Fruit fly (Drosophila melanogaster) whole organism, embryonic: ENCODE data around the gene CG5516.

ENCODE experiments used
- CG10209 ChIP-seq: fragments of 200-800 bp; sonication (Bioruptor generic); optimal IDR thresholded peaks from 3 replicates; lab custom pipeline; 2017; ENCODE audit warnings: missing biosample characterization, mild to moderate bottlenecking, missing genetic modification characterization, missing genetic modification reagents
- CG10267 ChIP-seq: fragments of 200-800 bp; sonication (Bioruptor generic); optimal IDR thresholded peaks from 2 replicates; lab custom pipeline; 2018; ENCODE audit warnings: missing biosample characterization, mild to moderate bottlenecking, missing genetic modification characterization, moderate library complexity
- CG10462 ChIP-seq: fragments of 200-800 bp; sonication (Bioruptor generic); optimal IDR thresholded peaks from 2 replicates; lab custom pipeline; 2016; ENCODE audit warnings: missing biosample characterization, missing genetic modification characterization
- CG11085 ChIP-seq: fragments of 200-800 bp; sonication (Bioruptor generic); IDR thresholded peaks from 2 replicates; pipeline ENCODE4 v1.3.6; 2022; ENCODE audit warnings: missing biosample characterization, missing genetic modification characterization
- CG11398 ChIP-seq: fragments of 200-800 bp; sonication (Bioruptor generic); optimal IDR thresholded peaks from 2 replicates; lab custom pipeline; 2016; ENCODE audit warnings: missing biosample characterization, missing genetic modification characterization
- CG11504 ChIP-seq: fragments of 200-800 bp; sonication (Bioruptor generic); optimal IDR thresholded peaks from 3 replicates; lab custom pipeline; 2019; ENCODE audit warnings: missing biosample characterization, mild to moderate bottlenecking, missing genetic modification characterization, moderate library complexity
- CG12071 ChIP-seq: fragments of 200-800 bp; sonication (Bioruptor generic); optimal IDR thresholded peaks from 3 replicates; lab custom pipeline; 2018; ENCODE audit warnings: missing biosample characterization, mild to moderate bottlenecking, missing genetic modification characterization
- CG1233 ChIP-seq: fragments of 200-800 bp; sonication (Bioruptor generic); optimal IDR thresholded peaks from 4 replicates; lab custom pipeline; 2018; ENCODE audit warnings: missing biosample characterization, mild to moderate bottlenecking, missing genetic modification characterization
- CG13296 ChIP-seq: fragments of 200-800 bp; sonication (Bioruptor generic); optimal IDR thresholded peaks from 3 replicates; lab custom pipeline; 2018; ENCODE audit warnings: missing biosample characterization, mild to moderate bottlenecking, missing genetic modification characterization
- CG14667 ChIP-seq: fragments of 200-800 bp; sonication (Bioruptor generic); IDR thresholded peaks from 2 replicates; pipeline ENCODE4 v1.3.6; 2022; ENCODE audit warnings: missing biosample characterization, missing genetic modification characterization
- CG15696 ChIP-seq: fragments of 200-800 bp; sonication (Bioruptor generic); optimal IDR thresholded peaks from 2 replicates; lab custom pipeline; 2019; ENCODE audit warnings: missing biosample characterization, mild to moderate bottlenecking, missing genetic modification characterization, moderate library complexity
- CG2712 ChIP-seq: fragments of 200-800 bp; optimal IDR thresholded peaks from 3 replicates; lab custom pipeline; 2019; ENCODE audit warnings: missing biosample characterization, mild to moderate bottlenecking, missing genetic modification characterization, moderate library complexity
- CG4404 ChIP-seq: fragments of 200-800 bp; sonication (Bioruptor generic); IDR thresholded peaks from 2 replicates; pipeline ENCODE4 v1.3.6; 2022; ENCODE audit warnings: missing biosample characterization, missing genetic modification characterization
- CG6689 ChIP-seq: fragments of 200-800 bp; sonication (Bioruptor generic); IDR thresholded peaks from 2 replicates; pipeline ENCODE4 v1.3.6; 2022; ENCODE audit warnings: missing biosample characterization, missing genetic modification characterization
- CG8089 ChIP-seq: fragments of 200-800 bp; sonication (Bioruptor generic); optimal IDR thresholded peaks from 3 replicates; lab custom pipeline; 2016; ENCODE audit warnings: missing biosample characterization, missing genetic modification characterization
- CG8388 ChIP-seq: fragments of 200-800 bp; sonication (Bioruptor generic); optimal IDR thresholded peaks from 2 replicates; lab custom pipeline; 2019; ENCODE audit warnings: missing biosample characterization, mild to moderate bottlenecking, missing genetic modification characterization, moderate library complexity
- CG8765 ChIP-seq: fragments of 200-800 bp; sonication (Bioruptor generic); IDR thresholded peaks from 2 replicates; pipeline ENCODE4 v1.3.6; 2022; ENCODE audit warnings: missing biosample characterization, missing genetic modification characterization
- CG9727 ChIP-seq: fragments of 200-800 bp; sonication (Bioruptor generic); optimal IDR thresholded peaks from 3 replicates; lab custom pipeline; 2017; ENCODE audit warnings: missing biosample characterization, mild to moderate bottlenecking, missing genetic modification characterization
- D19A ChIP-seq: fragments of 200-800 bp; optimal IDR thresholded peaks from 3 replicates; lab custom pipeline; 2019; ENCODE audit warnings: missing biosample characterization, mild to moderate bottlenecking, missing genetic modification characterization, moderate library complexity
- Dek ChIP-seq: fragments of 200-800 bp; sonication (Bioruptor generic); optimal IDR thresholded peaks from 3 replicates; lab custom pipeline; 2019; ENCODE audit warnings: missing biosample characterization, mild to moderate bottlenecking, missing genetic modification characterization, moderate library complexity
- Dfd ChIP-seq, 2 experiments: fragments of >200 bp; optimal IDR thresholded peaks; 2 replicates each; lab custom pipeline; 2017; ENCODE audit warnings: missing biosample characterization in 2 of 2, missing genetic modification characterization in 2 of 2
- Doc3 ChIP-seq: fragments of 200-800 bp; sonication (Bioruptor generic); IDR thresholded peaks from 3 replicates; pipeline ENCODE4 v1.3.6; 2022; ENCODE audit warnings: missing biosample characterization, missing genetic modification characterization; ENCODE audit not compliant: partially characterized antibody
- Ets97D ChIP-seq: fragments of 200-800 bp; sonication (Bioruptor generic); optimal IDR thresholded peaks from 3 replicates; lab custom pipeline; 2016; ENCODE audit warnings: missing biosample characterization, missing genetic modification characterization
- Gug ChIP-seq: fragments of 200-800 bp; sonication (Bioruptor generic); IDR thresholded peaks from 4 replicates; pipeline ENCODE4 v1.3.6; 2022; ENCODE audit warnings: missing biosample characterization, missing genetic modification characterization
- Lhr ChIP-seq: fragments of 200-800 bp; sonication (Bioruptor generic); optimal IDR thresholded peaks from 3 replicates; lab custom pipeline; 2017; ENCODE audit warnings: mild to moderate bottlenecking, missing biosample characterization, missing genetic modification reagents, missing genetic modification characterization
- Mes4 ChIP-seq: fragments of 200-800 bp; sonication (Bioruptor generic); optimal IDR thresholded peaks from 2 replicates; lab custom pipeline; 2016; ENCODE audit warnings: missing biosample characterization, missing genetic modification characterization
- NC2α ChIP-seq: fragments of 200-800 bp; sonication (Bioruptor generic); optimal IDR thresholded peaks from 2 replicates; lab custom pipeline; 2016; ENCODE audit warnings: missing biosample characterization, missing genetic modification characterization
- Pdp1 ChIP-seq, 2 experiments: fragments of 200-800 bp; sonication (Bioruptor generic); optimal IDR thresholded peaks; 3 replicates each; lab custom pipeline; 2016; ENCODE audit warnings: missing biosample characterization in 2 of 2, missing genetic modification characterization in 2 of 2, mild to moderate bottlenecking in 1 of 2, moderate library complexity in 1 of 2
- Rx ChIP-seq: fragments of 200-800 bp; sonication (Bioruptor generic); IDR thresholded peaks from 2 replicates; pipeline ENCODE4 v1.3.6; 2022; ENCODE audit warnings: missing biosample characterization, missing genetic modification characterization
- Scr ChIP-seq: fragments of 200-800 bp; sonication (Bioruptor generic); IDR thresholded peaks from 2 replicates; pipeline ENCODE4 v1.3.6; 2022; ENCODE audit warnings: missing biosample characterization, missing genetic modification characterization; ENCODE audit not compliant: partially characterized antibody
- ash1 ChIP-seq: fragments of 200-800 bp; sonication (Bioruptor generic); optimal IDR thresholded peaks from 2 replicates; lab custom pipeline; 2018; ENCODE audit warnings: missing biosample characterization, mild to moderate bottlenecking, missing genetic modification characterization
- bbx ChIP-seq: fragments of 200-800 bp; sonication (Bioruptor generic); IDR thresholded peaks from 2 replicates; pipeline ENCODE4 v1.3.6; 2022; ENCODE audit warnings: missing biosample characterization, missing genetic modification characterization; ENCODE audit not compliant: partially characterized antibody
- bcd ChIP-seq: fragments of 200-800 bp; sonication (Bioruptor generic); optimal IDR thresholded peaks from 2 replicates; lab custom pipeline; 2017; ENCODE audit warnings: missing biosample characterization, mild to moderate bottlenecking, missing genetic modification characterization
- ci ChIP-seq: fragments of 200-800 bp; sonication (Bioruptor generic); IDR thresholded peaks from 3 replicates; pipeline ENCODE4 v1.3.6; 2022; ENCODE audit warnings: missing biosample characterization, missing genetic modification characterization
- croc ChIP-seq: fragments of 200-800 bp; sonication (Bioruptor generic); conservative IDR thresholded peaks from 3 replicates; pipeline ENCODE4 v1.3.6; 2022; ENCODE audit warnings: missing biosample characterization, missing genetic modification characterization
- cwo ChIP-seq: fragments of 200-800 bp; sonication (Bioruptor generic); optimal IDR thresholded peaks from 3 replicates; lab custom pipeline; 2017; ENCODE audit warnings: missing biosample characterization, missing genetic modification characterization, mild to moderate bottlenecking, moderate library complexity, missing genetic modification reagents
- dm ChIP-seq: fragments of 200-800 bp; sonication (Bioruptor generic); optimal IDR thresholded peaks from 3 replicates; lab custom pipeline; 2016; ENCODE audit warnings: missing biosample characterization, missing genetic modification characterization
- gce ChIP-seq: fragments of 200-800 bp; sonication (Bioruptor generic); IDR thresholded peaks from 3 replicates; pipeline ENCODE4 v1.3.6; 2022; ENCODE audit warnings: missing biosample characterization, missing genetic modification characterization
- gem ChIP-seq: fragments of 200-800 bp; sonication (Bioruptor generic); optimal IDR thresholded peaks from 2 replicates; lab custom pipeline; 2019; ENCODE audit warnings: missing biosample characterization, mild to moderate bottlenecking, missing genetic modification characterization, moderate library complexity
- grn ChIP-seq: fragments of 200-800 bp; sonication (Bioruptor generic); optimal IDR thresholded peaks from 3 replicates; lab custom pipeline; 2017; ENCODE audit warnings: missing biosample characterization, missing genetic modification characterization
- jigr1 ChIP-seq: fragments of 200-800 bp; sonication (Bioruptor generic); IDR thresholded peaks from 3 replicates; pipeline ENCODE4 v1.3.6; 2022; ENCODE audit warnings: missing biosample characterization, missing genetic modification characterization
- kni ChIP-seq: fragments of 200-800 bp; sonication (Bioruptor generic); optimal IDR thresholded peaks from 3 replicates; lab custom pipeline; 2017; ENCODE audit warnings: mild to moderate bottlenecking, missing biosample characterization, missing genetic modification reagents, missing genetic modification characterization
- mam ChIP-seq: fragments of 200-800 bp; sonication (Bioruptor generic); optimal IDR thresholded peaks from 3 replicates; lab custom pipeline; 2016; ENCODE audit warnings: missing biosample characterization, missing genetic modification characterization
- mirr ChIP-seq: fragments of 200-800 bp; sonication (Bioruptor generic); optimal IDR thresholded peaks from 3 replicates; lab custom pipeline; 2018; ENCODE audit warnings: missing biosample characterization, mild to moderate bottlenecking, missing genetic modification characterization
- nmo ChIP-seq: fragments of 200-800 bp; sonication (Bioruptor generic); optimal IDR thresholded peaks from 2 replicates; lab custom pipeline; 2018; ENCODE audit warnings: missing biosample characterization, mild to moderate bottlenecking, missing genetic modification characterization, moderate library complexity
- otp ChIP-seq: fragments of 200-800 bp; sonication (Bioruptor generic); IDR thresholded peaks from 3 replicates; pipeline ENCODE4, ENCODE4 v1.3.6; 2022; ENCODE audit warnings: missing biosample characterization, missing genetic modification characterization
- ranshi ChIP-seq: fragments of 200-800 bp; sonication (Bioruptor generic); IDR thresholded peaks from 2 replicates; pipeline ENCODE4 v1.3.6; 2022; ENCODE audit warnings: missing biosample characterization, missing genetic modification characterization
- salm ChIP-seq: fragments of 200-800 bp; sonication (Bioruptor generic); optimal IDR thresholded peaks from 2 replicates; lab custom pipeline; 2018; ENCODE audit warnings: missing biosample characterization, mild to moderate bottlenecking, missing genetic modification characterization
- shn ChIP-seq: fragments of 200-800 bp; sonication (Bioruptor generic); optimal IDR thresholded peaks from 3 replicates; lab custom pipeline; 2016; ENCODE audit warnings: missing biosample characterization, missing genetic modification characterization
- sisA ChIP-seq: fragments of 200-800 bp; sonication (Bioruptor generic); IDR thresholded peaks from 2 replicates; pipeline ENCODE4 v1.3.6; 2022; ENCODE audit warnings: missing biosample characterization, missing genetic modification characterization
- ttk ChIP-seq: fragments of 200-800 bp; sonication (Bioruptor generic); IDR thresholded peaks from 2 replicates; pipeline ENCODE4 v2.1.2; 2022; ENCODE audit warnings: missing biosample characterization, missing genetic modification characterization
- zfh2 ChIP-seq: fragments of 200-800 bp; sonication (Bioruptor generic); optimal IDR thresholded peaks from 2 replicates; lab custom pipeline; 2016; ENCODE audit warnings: missing biosample characterization, missing genetic modification characterization

Gene CG5516

DNA sequence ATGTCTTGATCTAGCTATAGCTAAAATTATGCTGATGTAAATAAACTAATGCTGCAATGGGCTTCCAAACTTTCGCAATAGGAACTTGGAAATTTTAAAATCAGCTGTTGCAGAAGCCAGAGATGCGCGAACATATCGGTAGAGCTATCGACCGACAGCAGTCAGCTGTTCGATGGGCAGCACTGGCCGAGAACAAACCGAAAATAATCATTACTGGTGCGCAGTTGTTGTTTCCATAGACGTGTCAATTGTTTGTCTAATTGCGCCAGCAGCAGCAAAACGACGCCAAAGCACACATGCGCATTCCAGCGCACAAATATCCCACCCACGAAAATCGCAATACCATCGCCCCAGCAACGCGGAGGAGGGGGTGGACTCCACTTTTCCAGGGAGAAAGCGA, 28.7 kb upstream of the CG5516 start, which contains the start of gene Sap47 (continued):
- no peak for TF ChIP-seq CG15696
- TF ChIP-seq CG13296 (GFP tag; lab: Kevin White, UChicago), result no peak
- no peak for TF ChIP-seq D19A
- TF ChIP-seq mirr (GFP tag; lab: Kevin White, UChicago), result peak; percentile 41
- TF ChIP-seq Gug (GFP tag; lab: Robert Waterston, UW), result no peak
- peak; percentile 21 for TF ChIP-seq nmo
- no peak for TF ChIP-seq dm (GFP tag; lab: Kevin White, UChicago)
- no peak for TF ChIP-seq ash1 (GFP tag; lab: Kevin White, UChicago)
- no peak for TF ChIP-seq CG11085
- TF ChIP-seq gce, result no peak
- TF ChIP-seq grn, result no peak
- TF ChIP-seq CG10462 (GFP tag; lab: Kevin White, UChicago), result no peak
- TF ChIP-seq zfh2, result no peak
- no peak for TF ChIP-seq CG11398 (GFP tag; lab: Kevin White, UChicago)
- TF ChIP-seq croc (GFP tag; lab: Robert Waterston, UW), result no peak
- TF ChIP-seq cwo, result no peak
- TF ChIP-seq Dfd (GFP tag; optimal IDR thresholded peaks at IDR 0.05; lab: Kevin White, UChicago), result no peak
- TF ChIP-seq CG9727 (GFP tag; lab: Kevin White, UChicago), result no peak
- TF ChIP-seq gem (tag; lab: Kevin White, UChicago), result no peak
- TF ChIP-seq CG8089 (GFP tag; lab: Kevin White, UChicago), result no peak
- TF ChIP-seq CG6689 (GFP tag; lab: Robert Waterston, UW), result no peak
- TF ChIP-seq CG4404 (GFP tag; lab: Robert Waterston, UW), result no peak
- TF ChIP-seq mam, result no peak
- TF ChIP-seq Scr, result peak; percentile 82
- peak in 1 of 2 experiments; percentile 73 for TF ChIP-seq Pdp1 (GFP tag; optimal IDR thresholded peaks at IDR 0.05; lab: Kevin White, UChicago)
- peak; percentile 85 for TF ChIP-seq bbx (GFP tag; lab: Robert Waterston, UW)
- no peak for TF ChIP-seq jigr1 (GFP tag; lab: Robert Waterston, UW)
- TF ChIP-seq CG2712, result no peak
- no peak for TF ChIP-seq CG1233 (GFP tag; lab: Kevin White, UChicago)
- TF ChIP-seq Mes4 (GFP tag; lab: Kevin White, UChicago), result no peak
- peak; percentile 5 for TF ChIP-seq CG10267 (tag; lab: Kevin White, UChicago)
- TF ChIP-seq sisA (GFP tag; lab: Robert Waterston, UW), result no peak
- no peak for TF ChIP-seq NC2α (GFP tag; lab: Kevin White, UChicago)
- no peak for TF ChIP-seq Rx (GFP tag; lab: Robert Waterston, UW)
- no peak for TF ChIP-seq Dek (tag; lab: Kevin White, UChicago)
- TF ChIP-seq otp (GFP tag; lab: Robert Waterston, UW), result no peak
- TF ChIP-seq CG11504 (tag; lab: Kevin White, UChicago), result no peak
- no peak; the same call in 1 of the 2 replicates for TF ChIP-seq ranshi (GFP tag; lab: Robert Waterston, UW)
- TF ChIP-seq CG8765 (GFP tag; lab: Robert Waterston, UW), result no peak
- no peak for TF ChIP-seq Lhr (GFP tag; lab: Kevin White, UChicago)
- TF ChIP-seq kni (GFP tag; lab: Kevin White, UChicago), result no peak
- no peak for TF ChIP-seq CG14667 (GFP tag; lab: Robert Waterston, UW)
- no peak for TF ChIP-seq Ets97D
- no peak for TF ChIP-seq CG8388 (GFP tag; lab: Kevin White, UChicago)
- TF ChIP-seq ttk, result no peak
- TF ChIP-seq ci, result no peak; the same call in 2 of the 3 replicates
- no peak for TF ChIP-seq salm (tag; lab: Kevin White, UChicago)
- TF ChIP-seq CG10209, result no peak
- peak; percentile 25 for TF ChIP-seq CG12071 (GFP tag; lab: Kevin White, UChicago)
- no peak for TF ChIP-seq bcd
- TF ChIP-seq shn (GFP tag; lab: Kevin White, UChicago), result no peak
- TF ChIP-seq Doc3 (GFP tag; lab: Robert Waterston, UW), result peak; percentile 76
